Worm (Caenorhabditis elegans) whole organism, late embryonic: ENCODE results near the gene ugt-46.

ENCODE experiments used
- C08G9.2 ChIP-seq: sonication (generic microtip); optimal IDR thresholded peaks from 2 replicates; lab custom pipeline; 2016; ENCODE audit warnings: mild to moderate bottlenecking, missing genetic modification characterization, moderate library complexity, missing compliant biosample characterization
- C38D4.7 ChIP-seq: fragments of 200-800 bp; sonication (Bioruptor generic); optimal IDR thresholded peaks from 2 replicates; lab custom pipeline; 2018; ENCODE audit warnings: mild to moderate bottlenecking, missing genetic modification characterization, moderate library complexity, missing compliant biosample characterization
- F13H6.1 ChIP-seq: sonication (generic microtip); optimal IDR thresholded peaks from 2 replicates; lab custom pipeline; 2016; ENCODE audit warnings: missing genetic modification characterization, missing compliant biosample characterization
- T23F11.4 ChIP-seq: fragments of 200-800 bp; sonication (Bioruptor generic); optimal IDR thresholded peaks from 2 replicates; lab custom pipeline; 2018; ENCODE audit warnings: mild to moderate bottlenecking, missing genetic modification characterization, missing compliant biosample characterization
- Y22D7AL.16 ChIP-seq: sonication (generic microtip); optimal IDR thresholded peaks from 2 replicates; lab custom pipeline; 2016; ENCODE audit warnings: missing genetic modification characterization, missing compliant biosample characterization
- ahr-1 ChIP-seq: sonication (generic microtip); optimal IDR thresholded peaks from 2 replicates; lab custom pipeline; 2016; ENCODE audit warnings: missing genetic modification characterization, missing compliant biosample characterization
- ama-1 ChIP-seq: fragments of 150-350 bp; optimal IDR thresholded peaks from 2 replicates; lab custom pipeline; 2014
- ceh-18 ChIP-seq: sonication (generic microtip); optimal IDR thresholded peaks from 2 replicates; lab custom pipeline; 2016; ENCODE audit warnings: missing genetic modification characterization, missing compliant biosample characterization
- ceh-19 ChIP-seq: fragments of 200-800 bp; sonication (Bioruptor generic); optimal IDR thresholded peaks from 2 replicates; lab custom pipeline; 2018; ENCODE audit warnings: mild to moderate bottlenecking, missing genetic modification characterization, missing compliant biosample characterization
- ceh-22 ChIP-seq: sonication (generic microtip); optimal IDR thresholded peaks from 2 replicates; lab custom pipeline; 2017; ENCODE audit warnings: missing biosample characterization, missing genetic modification characterization
- ceh-24 ChIP-seq: sonication (generic microtip); optimal IDR thresholded peaks from 2 replicates; lab custom pipeline; 2016; ENCODE audit warnings: mild to moderate bottlenecking, missing genetic modification characterization, missing compliant biosample characterization
- ceh-30 ChIP-seq: fragments of 150-350 bp; optimal IDR thresholded peaks from 2 replicates; lab custom pipeline; 2014; ENCODE audit warnings: missing biosample characterization, missing genetic modification characterization
- ceh-31 ChIP-seq: sonication (generic microtip); optimal IDR thresholded peaks from 2 replicates; lab custom pipeline; 2016; ENCODE audit warnings: missing genetic modification characterization, missing compliant biosample characterization
- ceh-34 ChIP-seq: sonication (generic microtip); optimal IDR thresholded peaks from 2 replicates; lab custom pipeline; 2016; ENCODE audit warnings: mild to moderate bottlenecking, missing genetic modification characterization, missing compliant biosample characterization
- ceh-45 ChIP-seq: fragments of 200-800 bp; sonication (Bioruptor generic); IDR thresholded peaks from 2 replicates; pipeline ENCODE4 v1.3.6; 2022; ENCODE audit warnings: missing genetic modification reagents, missing genetic modification characterization, missing compliant biosample characterization
- ceh-48 ChIP-seq: sonication (generic microtip); optimal IDR thresholded peaks from 2 replicates; lab custom pipeline; 2016; ENCODE audit warnings: missing genetic modification characterization, inconsistent platforms, missing compliant biosample characterization
- ceh-6 ChIP-seq: fragments of 200-800 bp; sonication (Bioruptor generic); optimal IDR thresholded peaks from 2 replicates; lab custom pipeline; 2018; ENCODE audit warnings: mild to moderate bottlenecking, missing genetic modification characterization, missing compliant biosample characterization
- che-1 ChIP-seq: sonication (generic microtip); optimal IDR thresholded peaks from 2 replicates; lab custom pipeline; 2016; ENCODE audit warnings: mild to moderate bottlenecking, missing genetic modification characterization, missing compliant biosample characterization
- elt-2 ChIP-seq: sonication (generic microtip); optimal IDR thresholded peaks from 2 replicates; lab custom pipeline; 2016; ENCODE audit warnings: missing genetic modification reagents, missing genetic modification characterization, missing compliant biosample characterization
- elt-4 ChIP-seq: sonication (generic microtip); optimal IDR thresholded peaks from 2 replicates; lab custom pipeline; 2016; ENCODE audit warnings: missing genetic modification characterization, missing compliant biosample characterization
- ets-4 ChIP-seq: sonication (generic microtip); optimal IDR thresholded peaks from 2 replicates; lab custom pipeline; 2016; ENCODE audit warnings: missing genetic modification characterization, missing compliant biosample characterization
- eyg-1 ChIP-seq: sonication (generic microtip); optimal IDR thresholded peaks from 2 replicates; lab custom pipeline; 2016; ENCODE audit warnings: missing genotype, missing genetic modification characterization, missing compliant biosample characterization
- fax-1 ChIP-seq: sonication (generic microtip); optimal IDR thresholded peaks from 2 replicates; lab custom pipeline; 2016; ENCODE audit warnings: missing genotype, missing genetic modification characterization, missing compliant biosample characterization
- fkh-10 ChIP-seq: fragments of 150-350 bp; optimal IDR thresholded peaks from 2 replicates; lab custom pipeline; 2014; ENCODE audit warnings: missing biosample characterization, missing genetic modification reagents, missing genetic modification characterization
- fkh-6 ChIP-seq: sonication (generic microtip); optimal IDR thresholded peaks from 2 replicates; lab custom pipeline; 2016; ENCODE audit warnings: missing genetic modification characterization, missing compliant biosample characterization
- gmeb-2 ChIP-seq: sonication (generic microtip); optimal IDR thresholded peaks from 2 replicates; lab custom pipeline; 2016; ENCODE audit warnings: missing genetic modification characterization, inconsistent platforms, missing compliant biosample characterization
- hlh-30 ChIP-seq: sonication (generic microtip); optimal IDR thresholded peaks from 2 replicates; lab custom pipeline; 2017; ENCODE audit warnings: antibody characterized with exemption, missing genetic modification characterization, missing compliant biosample characterization; ENCODE audit not compliant: insufficient read depth
- hlh-6 ChIP-seq: sonication (generic microtip); optimal IDR thresholded peaks from 2 replicates; lab custom pipeline; 2016; ENCODE audit warnings: missing genotype, missing genetic modification characterization, missing compliant biosample characterization
- lim-6 ChIP-seq: sonication (generic microtip); optimal IDR thresholded peaks from 2 replicates; lab custom pipeline; 2016; ENCODE audit warnings: missing genetic modification characterization, missing compliant biosample characterization
- lin-11 ChIP-seq: fragments of 200-800 bp; sonication (Bioruptor generic); optimal IDR thresholded peaks from 2 replicates; lab custom pipeline; 2018; ENCODE audit warnings: mild to moderate bottlenecking, missing genetic modification characterization, missing compliant biosample characterization
- madf-2 ChIP-seq: sonication (generic microtip); optimal IDR thresholded peaks from 2 replicates; lab custom pipeline; 2017; ENCODE audit warnings: missing genetic modification characterization, missing compliant biosample characterization
- mec-3 ChIP-seq: sonication (generic microtip); optimal IDR thresholded peaks from 2 replicates; lab custom pipeline; 2016; ENCODE audit warnings: borderline replicate concordance, missing genetic modification characterization, missing compliant biosample characterization
- nfya-1 ChIP-seq: sonication (generic microtip); optimal IDR thresholded peaks from 2 replicates; lab custom pipeline; 2017; ENCODE audit warnings: missing genetic modification characterization, mild to moderate bottlenecking, missing compliant biosample characterization, antibody characterized with exemption, moderate library complexity
- nhr-11 ChIP-seq: fragments of 150-350 bp; optimal IDR thresholded peaks from 2 replicates; lab custom pipeline; 2014; ENCODE audit warnings: missing biosample characterization, missing genetic modification characterization
- nhr-232 ChIP-seq: sonication (generic microtip); optimal IDR thresholded peaks from 2 replicates; lab custom pipeline; 2016; ENCODE audit warnings: missing genetic modification characterization, missing compliant biosample characterization
- odd-2 ChIP-seq: sonication (generic microtip); optimal IDR thresholded peaks from 2 replicates; lab custom pipeline; 2017; ENCODE audit warnings: antibody characterized with exemption, mild to moderate bottlenecking, missing genetic modification characterization, missing compliant biosample characterization
- pat-9 ChIP-seq: fragments of 200-800 bp; sonication (Bioruptor generic); optimal IDR thresholded peaks from 2 replicates; lab custom pipeline; 2018; ENCODE audit warnings: mild to moderate bottlenecking, missing genetic modification characterization, moderate library complexity, missing compliant biosample characterization
- pax-1 ChIP-seq: fragments of 150-350 bp; optimal IDR thresholded peaks from 2 replicates; lab custom pipeline; 2014; ENCODE audit warnings: missing biosample characterization, missing genetic modification characterization
- pha-2 ChIP-seq: sonication (generic microtip); optimal IDR thresholded peaks from 2 replicates; lab custom pipeline; 2017; ENCODE audit warnings: mild to moderate bottlenecking, missing genetic modification characterization, missing compliant biosample characterization
- pha-4 ChIP-seq: fragments of 150-350 bp; optimal IDR thresholded peaks from 2 replicates; lab custom pipeline; 2018; ENCODE audit warnings: missing biosample characterization, missing genetic modification reagents, missing genetic modification characterization
- pqm-1 ChIP-seq: sonication (generic microtip); optimal IDR thresholded peaks from 2 replicates; lab custom pipeline; 2016; ENCODE audit warnings: missing genetic modification characterization, missing compliant biosample characterization
- ref-2 ChIP-seq: sonication (generic microtip); optimal IDR thresholded peaks from 2 replicates; lab custom pipeline; 2016; ENCODE audit warnings: missing genetic modification characterization, missing compliant biosample characterization
- rnt-1 ChIP-seq: sonication (generic microtip); optimal IDR thresholded peaks from 2 replicates; lab custom pipeline; 2016; ENCODE audit warnings: missing genetic modification characterization, missing compliant biosample characterization
- sdc-2 ChIP-seq: sonication (generic microtip); optimal IDR thresholded peaks from 2 replicates; lab custom pipeline; 2016; ENCODE audit warnings: missing genotype, missing genetic modification characterization, missing compliant biosample characterization
- sox-2 ChIP-seq: fragments of 200-800 bp; sonication (Bioruptor generic); IDR thresholded peaks from 2 replicates; pipeline ENCODE4 v1.3.6; 2022; ENCODE audit warnings: missing genetic modification reagents, missing genetic modification characterization, missing compliant biosample characterization
- sox-4 ChIP-seq: sonication (generic microtip); optimal IDR thresholded peaks from 2 replicates; lab custom pipeline; 2017; ENCODE audit warnings: mild to moderate bottlenecking, missing genetic modification characterization, inconsistent platforms, missing compliant biosample characterization
- syd-9 ChIP-seq: sonication (generic microtip); optimal IDR thresholded peaks from 2 replicates; lab custom pipeline; 2016; ENCODE audit warnings: mild to moderate bottlenecking, missing genetic modification characterization, moderate library complexity, missing compliant biosample characterization
- tbx-2 ChIP-seq: sonication (generic microtip); optimal IDR thresholded peaks from 2 replicates; lab custom pipeline; 2016; ENCODE audit warnings: missing genetic modification characterization, missing compliant biosample characterization
- tbx-7 ChIP-seq: sonication (generic microtip); optimal IDR thresholded peaks from 2 replicates; lab custom pipeline; 2016; ENCODE audit warnings: missing genotype, missing genetic modification characterization, missing compliant biosample characterization
- ttx-3 ChIP-seq: sonication (generic microtip); optimal IDR thresholded peaks from 2 replicates; lab custom pipeline; 2016; ENCODE audit warnings: missing genetic modification reagents, missing genetic modification characterization, missing compliant biosample characterization
- unc-42 ChIP-seq: sonication (generic microtip); optimal IDR thresholded peaks from 2 replicates; lab custom pipeline; 2016; ENCODE audit warnings: missing genotype, missing genetic modification characterization, missing compliant biosample characterization
- unc-55 ChIP-seq: sonication (generic microtip); optimal IDR thresholded peaks from 2 replicates; lab custom pipeline; 2017; ENCODE audit warnings: missing biosample characterization, missing genetic modification reagents, missing genetic modification characterization
- unc-86 ChIP-seq: sonication (generic microtip); optimal IDR thresholded peaks from 2 replicates; lab custom pipeline; 2016; ENCODE audit warnings: missing genetic modification characterization, missing compliant biosample characterization
- ztf-16 ChIP-seq: sonication (generic microtip); optimal IDR thresholded peaks from 2 replicates; lab custom pipeline; 2017; ENCODE audit warnings: missing genetic modification characterization, missing compliant biosample characterization

The ugt-46 gene

DNA sequence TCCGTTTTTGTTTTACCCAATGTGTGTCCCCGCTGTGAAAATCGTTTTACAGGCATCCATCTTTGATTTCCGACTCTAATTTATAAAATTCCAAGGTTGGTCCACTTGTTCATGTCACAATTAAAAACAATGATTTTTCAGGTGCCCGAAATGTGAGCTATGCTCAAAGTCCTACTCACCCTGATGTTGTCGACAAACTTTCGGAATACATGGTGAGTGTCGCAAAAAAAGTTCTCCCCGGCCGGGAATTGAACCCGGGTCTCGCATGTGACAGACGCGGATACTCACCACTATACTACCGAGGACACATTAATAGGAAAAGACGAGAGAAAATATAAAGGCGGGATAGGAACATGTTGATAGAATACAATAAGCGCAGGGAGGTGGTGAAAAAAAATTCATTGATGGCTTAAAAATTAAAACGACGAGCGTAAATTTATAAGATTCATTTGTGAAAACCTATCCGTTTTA, 40.4 kb downstream of the ugt-46 start, which contains the start of gene egl-17:
egl-17 (plus strand) TSS at position 51 of the 471 bp plus-strand sequence.
- TF ChIP-seq C38D4.7 (GFP tag; lab: Kevin White, UChicago) (peak; percentile 92), elt-2 (tag; lab: Kevin White, UChicago) (peak; percentile 94), pqm-1 (tag; lab: Kevin White, UChicago) (peak; percentile 71), tbx-7 (tag; lab: Kevin White, UChicago) (peak; percentile 5), ceh-19 (peak; percentile 96), ztf-16 (tag; lab: Kevin White, UChicago) (peak; percentile 87), C08G9.2 (tag; lab: Kevin White, UChicago) (peak; percentile 91), ceh-48 (tag; lab: Kevin White, UChicago) (peak; percentile 78), ceh-30 (tag; lab: Kevin White, UChicago) (no peak), ttx-3 (tag; lab: Kevin White, UChicago) (peak; percentile 90), hlh-30 (tag; lab: Kevin White, UChicago) (peak; percentile 91), ceh-45 (GFP tag; lab: Robert Waterston, UW) (peak; percentile 89), T23F11.4 (peak; percentile 91), ama-1 (lab: Kevin White, UChicago) (no peak), eyg-1 (tag; lab: Kevin White, UChicago) (peak; percentile 90), nhr-11 (tag; lab: Kevin White, UChicago) (no peak), pha-4 (tag; lab: Kevin White, UChicago) (no peak), F13H6.1 (tag; lab: Kevin White, UChicago) (peak; percentile 91), ref-2 (tag; lab: Kevin White, UChicago) (peak; percentile 94), sox-4 (tag; lab: Kevin White, UChicago) (peak; percentile 93), ceh-31 (tag; lab: Kevin White, UChicago) (peak; percentile 83), pax-1 (no peak), ceh-22 (tag; lab: Kevin White, UChicago) (no peak), Y22D7AL.16 (tag; lab: Kevin White, UChicago) (peak; percentile 86), che-1 (tag; lab: Kevin White, UChicago) (peak; percentile 94), unc-55 (GFP tag; lab: Kevin White, UChicago) (no peak), madf-2 (peak; percentile 90), mec-3 (tag; lab: Kevin White, UChicago) (peak; percentile 89), pha-2 (tag; lab: Kevin White, UChicago) (peak; percentile 90), ahr-1 (tag; lab: Kevin White, UChicago) (peak; percentile 87), pat-9 (tag; lab: Kevin White, UChicago) (peak; percentile 92), odd-2 (tag; lab: Kevin White, UChicago) (peak; percentile 73), ceh-18 (tag; lab: Kevin White, UChicago) (peak; percentile 87), unc-42 (tag; lab: Kevin White, UChicago) (peak; percentile 64), ceh-6 (GFP tag; lab: Kevin White, UChicago) (peak; percentile 94), sdc-2 (peak; percentile 95), ceh-24 (peak; percentile 81), gmeb-2 (tag; lab: Kevin White, UChicago) (peak; percentile 91), ceh-34 (peak; percentile 90), rnt-1 (tag; lab: Kevin White, UChicago) (peak; percentile 96), sox-2 (GFP tag; lab: Robert Waterston, UW) (peak; percentile 86), fkh-10 (peak; percentile 61), fax-1 (peak; percentile 89), lin-11 (tag; lab: Kevin White, UChicago) (peak; percentile 85), ets-4 (tag; lab: Kevin White, UChicago) (peak; percentile 76), hlh-6 (peak; percentile 92), syd-9 (tag; lab: Kevin White, UChicago) (peak; percentile 91), unc-86 (tag; lab: Kevin White, UChicago) (peak; percentile 83), lim-6 (tag; lab: Kevin White, UChicago) (peak; percentile 89), tbx-2 (tag; lab: Kevin White, UChicago) (peak; percentile 88), fkh-6 (tag; lab: Kevin White, UChicago) (peak; percentile 92), nhr-232 (tag; lab: Kevin White, UChicago) (peak; percentile 86), nfya-1 (peak; percentile 72), elt-4 (tag; lab: Kevin White, UChicago) (peak; percentile 92)
